Worm (Caenorhabditis elegans): Measurements from ENCODE around the gene ceh-24.

DNA sequence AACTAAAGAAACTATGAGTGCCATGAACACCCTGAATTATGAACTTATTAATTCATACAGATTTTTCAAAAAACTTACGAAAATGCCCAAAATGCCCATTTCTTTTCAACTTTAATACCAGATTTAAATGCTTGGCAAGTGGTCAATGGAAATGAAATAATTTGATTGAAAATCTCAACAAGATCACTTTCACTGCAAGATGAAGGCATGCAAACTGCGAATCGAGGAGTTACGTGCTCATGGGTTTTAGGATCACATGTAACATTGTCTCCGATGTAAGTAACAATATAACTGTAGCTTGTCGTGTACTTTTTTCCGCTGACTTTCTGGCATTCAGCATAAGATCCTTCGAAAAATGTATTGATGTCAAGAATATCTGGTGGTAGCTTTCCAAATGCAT is 32.1 kb upstream of the ceh-24 start:
- no peak for TF ChIP-seq dao-5 (tag; optimal IDR thresholded peaks at IDR 0.05)
- no peak for TF ChIP-seq him-1 (tag; optimal IDR thresholded peaks at IDR 0.05)
